Worm (Caenorhabditis elegans) whole organism, L4 larva: ENCODE data around the gene F56D6.22.

Experiments
- F37D6.2 ChIP-seq: sonication (generic microtip); optimal IDR thresholded peaks from 2 replicates; lab custom pipeline; 2016; ENCODE audit warnings: mild to moderate bottlenecking, missing genetic modification characterization, missing compliant biosample characterization
- F44E2.7 ChIP-seq: fragments of 200-800 bp; sonication (Bioruptor generic); IDR thresholded peaks from 2 replicates; pipeline ENCODE4 v2.1.2; 2022; ENCODE audit warnings: missing genetic modification characterization, missing compliant biosample characterization
- R02D3.7 ChIP-seq: fragments of 150-350 bp; sonication (generic microtip); optimal IDR thresholded peaks from 3 replicates; lab custom pipeline; 2014; ENCODE audit warnings: missing biosample characterization, missing genetic modification characterization
- T26A8.4 ChIP-seq: fragments of 200-800 bp; sonication (Bioruptor generic); IDR thresholded peaks from 2 replicates; pipeline ENCODE4 v1.3.6; 2022; ENCODE audit warnings: missing genetic modification characterization, missing compliant biosample characterization
- Y105C5A.15 ChIP-seq: fragments of 200-800 bp; sonication (Bioruptor generic); IDR thresholded peaks from 2 replicates; pipeline ENCODE4 v1.3.6; 2022; ENCODE audit warnings: missing genetic modification characterization, missing compliant biosample characterization
- ZK546.5 ChIP-seq, 2 experiments: sonication (generic microtip); optimal IDR thresholded peaks; 2 replicates each; lab custom pipeline; 2017; ENCODE audit warnings: missing biosample characterization in 2 of 2, missing genetic modification characterization in 2 of 2
- aha-1 ChIP-seq: fragments of 150-350 bp; peaks from one replicate; lab custom pipeline; 2014; ENCODE audit warnings: missing biosample characterization, missing genetic modification characterization
- attf-4 ChIP-seq: sonication (generic microtip); optimal IDR thresholded peaks from 3 replicates; lab custom pipeline; 2017; ENCODE audit warnings: missing biosample characterization, missing genetic modification characterization
- ces-1 ChIP-seq: fragments of 150-350 bp; sonication (generic microtip); optimal IDR thresholded peaks from 4 replicates; lab custom pipeline; 2014; ENCODE audit warnings: missing biosample characterization, missing genetic modification reagents, missing genetic modification characterization
- daf-12 ChIP-seq: fragments of 150-350 bp; optimal IDR thresholded peaks from 2 replicates; lab custom pipeline; 2014; ENCODE audit warnings: missing biosample characterization, missing genetic modification reagents, missing genetic modification characterization
- daf-16 ChIP-seq, 3 experiments: sonication (generic microtip); optimal IDR thresholded peaks; 2 replicates each; lab custom pipeline; 2016 to 2017; ENCODE audit warnings: missing genetic modification characterization in 3 of 3, missing genetic modification reagents in 3 of 3, mild to moderate bottlenecking in 2 of 3, missing compliant biosample characterization in 2 of 3, missing biosample characterization in 1 of 3, moderate library complexity in 1 of 3
- dmd-6 ChIP-seq: fragments of 200-800 bp; sonication (Bioruptor generic); IDR thresholded peaks from 2 replicates; pipeline ENCODE4 v1.3.6; 2022; ENCODE audit warnings: missing genetic modification reagents, missing genetic modification characterization, missing compliant biosample characterization
- dmd-8 ChIP-seq: fragments of 200-800 bp; sonication (Bioruptor generic); IDR thresholded peaks from 2 replicates; pipeline ENCODE4 v1.3.6; 2022; ENCODE audit warnings: missing genetic modification characterization, missing compliant biosample characterization
- dpl-1 ChIP-seq: fragments of 150-350 bp; optimal IDR thresholded peaks from 2 replicates; lab custom pipeline; 2014; ENCODE audit warnings: missing biosample characterization, missing genetic modification reagents, missing genetic modification characterization
- fkh-10 ChIP-seq: fragments of 150-350 bp; optimal IDR thresholded peaks from 2 replicates; lab custom pipeline; 2014; ENCODE audit warnings: missing biosample characterization, missing genetic modification reagents, missing genetic modification characterization
- fos-1 ChIP-seq: fragments of 150-350 bp; optimal IDR thresholded peaks from 2 replicates; lab custom pipeline; 2014; ENCODE audit warnings: missing biosample characterization, missing genetic modification characterization
- hif-1 ChIP-seq, 2 experiments: sonication (generic microtip); optimal IDR thresholded peaks; 2 replicates each; lab custom pipeline; 2016 to 2017; ENCODE audit warnings: missing compliant biosample characterization in 2 of 2, missing genetic modification characterization in 2 of 2, missing genetic modification reagents in 2 of 2, missing genotype in 2 of 2, mild to moderate bottlenecking in 1 of 2
- hlh-11 ChIP-seq: fragments of 200-800 bp; sonication (Bioruptor generic); optimal IDR thresholded peaks from 2 replicates; lab custom pipeline; 2018; ENCODE audit warnings: mild to moderate bottlenecking, missing genetic modification characterization, missing compliant biosample characterization
- hlh-30 ChIP-seq: sonication (generic microtip); optimal IDR thresholded peaks from 2 replicates; lab custom pipeline; 2017; ENCODE audit warnings: antibody characterized with exemption, mild to moderate bottlenecking, missing genetic modification characterization, missing compliant biosample characterization; ENCODE audit not compliant: insufficient read depth
- lin-1 ChIP-seq: fragments of 200-800 bp; sonication (Bioruptor generic); IDR thresholded peaks from 2 replicates; pipeline ENCODE4 v1.3.6; 2022; ENCODE audit warnings: missing genetic modification reagents, missing genetic modification characterization, missing compliant biosample characterization
- lin-15B ChIP-seq: fragments of 150-350 bp; sonication (generic microtip); optimal IDR thresholded peaks from 3 replicates; lab custom pipeline; 2014; ENCODE audit warnings: missing biosample characterization, missing genetic modification characterization
- lin-29 ChIP-seq: fragments of 200-800 bp; sonication (Bioruptor generic); IDR thresholded peaks from 2 replicates; pipeline ENCODE4 v1.3.6; 2022; ENCODE audit warnings: missing genetic modification reagents, missing genetic modification characterization, missing compliant biosample characterization
- lin-39 ChIP-seq: fragments of 150-350 bp; optimal IDR thresholded peaks from 2 replicates; lab custom pipeline; 2014; ENCODE audit warnings: missing biosample characterization, missing genetic modification reagents, missing genetic modification characterization
- lir-3 ChIP-seq: sonication (generic microtip); optimal IDR thresholded peaks from 2 replicates; lab custom pipeline; 2016; ENCODE audit warnings: mild to moderate bottlenecking, missing genetic modification characterization, missing compliant biosample characterization
- mep-1 ChIP-seq: fragments of 150-350 bp; sonication (generic microtip); optimal IDR thresholded peaks from 3 replicates; lab custom pipeline; 2014; ENCODE audit warnings: missing biosample characterization, missing genetic modification characterization
- nhr-28 ChIP-seq: fragments of 150-350 bp; optimal IDR thresholded peaks from 2 replicates; lab custom pipeline; 2014; ENCODE audit warnings: missing biosample characterization, missing genetic modification characterization
- nhr-41 ChIP-seq: fragments of 200-800 bp; sonication (Bioruptor generic); IDR thresholded peaks from 2 replicates; pipeline ENCODE4 v1.3.6; 2022; ENCODE audit warnings: missing genetic modification reagents, missing genetic modification characterization, missing compliant biosample characterization
- nhr-6 ChIP-seq: fragments of 150-350 bp; optimal IDR thresholded peaks from 2 replicates; lab custom pipeline; 2014; ENCODE audit warnings: missing biosample characterization, missing genetic modification characterization
- set-16 ChIP-seq: fragments of 200-800 bp; sonication (Bioruptor generic); IDR thresholded peaks from 2 replicates; pipeline ENCODE4 v1.3.6; 2022; ENCODE audit warnings: missing genetic modification reagents, missing genetic modification characterization, missing compliant biosample characterization
- snpc-1.2 ChIP-seq: fragments of 200-800 bp; sonication (Bioruptor generic); IDR thresholded peaks from 2 replicates; pipeline ENCODE4 v1.3.6; 2022; ENCODE audit warnings: missing genetic modification reagents, missing genetic modification characterization, missing compliant biosample characterization
- unc-39 ChIP-seq: sonication (generic microtip); optimal IDR thresholded peaks from 2 replicates; lab custom pipeline; 2017; ENCODE audit warnings: missing biosample characterization, missing genetic modification characterization
- unc-62 ChIP-seq, 3 experiments: fragments of 150-350 bp in 1 of 3; sonication (generic microtip); optimal IDR thresholded peaks in 2 of 3; peaks in 1 of 3; 1 replicate in 1 of 3; 2 replicates in 2 of 3; lab custom pipeline; 2014 to 2017; ENCODE audit warnings: missing biosample characterization in 3 of 3, missing genetic modification characterization in 3 of 3, missing genetic modification reagents in 3 of 3, missing genotype in 1 of 3
- zfp-2 ChIP-seq: sonication (generic microtip); optimal IDR thresholded peaks from 2 replicates; lab custom pipeline; 2016; ENCODE audit warnings: mild to moderate bottlenecking, missing genetic modification characterization, missing compliant biosample characterization
- zfp-3 ChIP-seq: fragments of 200-800 bp; sonication (Bioruptor generic); conservative IDR thresholded peaks from 2 replicates; pipeline ENCODE4 v1.3.6; 2022; ENCODE audit warnings: missing genetic modification reagents, missing genetic modification characterization, missing compliant biosample characterization

Gene F56D6.22

DNA sequence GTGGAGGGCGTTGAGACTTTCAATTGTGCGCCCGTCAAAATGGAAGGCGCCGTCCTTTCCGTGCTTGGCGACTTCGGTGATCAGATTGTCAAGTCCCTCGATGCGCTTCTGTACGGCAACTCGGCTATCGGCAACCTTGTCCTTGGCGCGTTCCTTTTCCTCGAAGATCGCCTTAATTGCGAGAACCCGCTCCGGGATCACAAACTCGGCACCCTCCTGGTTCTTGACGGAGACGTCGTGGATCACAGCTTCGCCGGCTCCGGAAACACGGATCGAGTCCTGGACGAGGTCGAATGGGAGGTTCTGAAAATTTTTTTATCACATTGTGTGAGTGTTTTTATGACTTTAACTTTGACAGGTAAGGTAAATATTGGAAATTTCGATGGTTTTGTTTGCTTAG, 34.2 kb downstream of the F56D6.22 start:
- TF ChIP-seq nhr-6 (tag; lab: Kevin White, UChicago) (no peak), unc-39 (no peak), fos-1 (tag; lab: Kevin White, UChicago) (no peak), nhr-28 (no peak), ZK546.5 (tag; optimal IDR thresholded peaks at IDR 0.05; lab: Kevin White, UChicago) (no peak), hlh-11 (tag; lab: Kevin White, UChicago) (no peak), zfp-3 (0 out of 2 replicates have a peak, but pooled peaks have one; percentile 12), F37D6.2 (tag; lab: Kevin White, UChicago) (no peak), dmd-8 (GFP tag; lab: Robert Waterston, UW) (no peak), unc-62 (GFP tag; optimal IDR thresholded peaks at IDR 0.05 in 1 of 2; lab: Kevin White, UChicago) (peak in 1 of 2 experiments; percentile 81), unc-62 (tag; optimal IDR thresholded peaks at IDR 0.05; lab: Kevin White, UChicago) (no peak), lin-39 (tag; lab: Kevin White, UChicago) (no peak), R02D3.7 (no peak), lin-29 (GFP tag; lab: Robert Waterston, UW) (no peak), lir-3 (tag; lab: Kevin White, UChicago) (no peak), Y105C5A.15 (GFP tag; lab: Robert Waterston, UW) (no peak), ces-1 (GFP tag; lab: Kevin White, UChicago) (no peak), lin-15B (tag; lab: Kevin White, UChicago) (no peak), set-16 (GFP tag; lab: Robert Waterston, UW) (peak; percentile 81), hif-1 (tag; optimal IDR thresholded peaks at IDR 0.05; lab: Kevin White, UChicago) (no peak), T26A8.4 (GFP tag; lab: Robert Waterston, UW) (no peak), fkh-10 (GFP tag; lab: Kevin White, UChicago) (no peak), daf-12 (tag; lab: Kevin White, UChicago) (no peak)

DNA sequence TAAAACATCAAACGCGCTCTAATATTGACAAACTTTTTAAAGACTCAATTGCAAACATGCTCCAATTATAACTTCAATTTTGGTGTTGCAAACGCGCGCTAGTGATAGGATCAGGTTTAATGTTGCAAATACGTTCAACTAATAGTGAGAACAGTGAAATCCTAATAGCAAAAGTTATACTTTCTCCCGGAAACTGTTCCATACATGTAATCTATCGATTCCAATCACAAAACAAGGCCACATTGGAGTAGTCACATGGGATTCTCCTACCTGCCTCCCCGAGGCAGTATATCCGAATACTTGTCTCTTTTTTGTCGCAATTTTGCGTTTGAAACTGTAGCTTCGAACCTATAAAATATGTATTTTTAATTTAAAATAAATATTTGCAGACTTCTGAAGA, 37.5 kb downstream of the F56D6.22 start:
- no peak for TF ChIP-seq zfp-2 (tag; lab: Kevin White, UChicago)

DNA sequence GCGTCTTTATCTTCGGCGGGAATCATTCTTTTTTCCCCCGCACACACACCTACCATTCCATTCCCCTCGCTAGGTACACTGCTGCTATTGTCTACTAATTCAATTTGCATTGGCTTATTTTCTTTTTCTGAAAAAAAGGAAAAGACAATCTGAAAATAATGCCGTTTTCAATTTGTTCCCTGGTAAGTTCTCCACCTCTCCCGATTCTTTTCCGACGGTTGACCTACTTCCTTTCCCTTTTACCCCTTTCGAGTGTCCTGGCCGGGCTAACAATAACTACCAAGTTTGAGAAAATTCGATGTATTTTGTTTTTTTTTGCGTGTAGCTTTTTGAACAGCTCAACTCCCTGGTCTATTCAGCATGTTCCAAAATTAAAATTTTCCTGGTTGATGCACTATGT, 40.2 kb downstream of the F56D6.22 start, which contains the start of gene F37C4.4:
F37C4.4 (plus strand) TSS at position 58 of the 400 bp plus-strand sequence.
- TF ChIP-seq unc-62 (GFP tag; optimal IDR thresholded peaks at IDR 0.05 in 1 of 2; lab: Kevin White, UChicago) (peak in 1 of 2 experiments; percentile 36), unc-62 (tag; optimal IDR thresholded peaks at IDR 0.05; lab: Kevin White, UChicago) (no peak), nhr-41 (no peak), dmd-6 (GFP tag; lab: Robert Waterston, UW) (no peak), aha-1 (peak; percentile 54), dpl-1 (GFP tag; lab: Kevin White, UChicago) (no peak)

DNA sequence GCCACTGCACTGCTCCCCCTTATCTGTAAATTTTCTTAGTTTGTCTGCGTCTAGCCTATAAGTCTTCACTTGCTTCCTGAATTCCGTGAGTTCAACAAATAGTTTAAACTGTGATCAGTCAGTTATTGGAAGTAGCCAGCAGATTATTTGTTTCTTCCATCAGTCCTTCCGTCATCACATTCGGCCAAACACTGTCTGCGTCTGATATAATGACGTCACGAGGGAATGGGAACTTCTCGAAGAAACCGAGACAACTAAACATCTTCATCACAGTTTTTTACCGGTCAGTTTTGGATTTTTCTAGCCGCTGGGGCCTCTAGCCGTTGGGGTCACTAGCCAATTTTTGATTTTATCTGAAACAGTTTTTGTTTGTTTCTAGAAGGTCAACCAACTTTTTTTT, 41.4 kb downstream of the F56D6.22 start:
- TF ChIP-seq daf-16 (GFP tag; optimal IDR thresholded peaks at IDR 0.05; lab: Kevin White, UChicago) (no peak), daf-16 (tag; optimal IDR thresholded peaks at IDR 0.05; lab: Kevin White, UChicago) (peak; percentile 36), nhr-28 (peak; percentile 49), hlh-11 (tag; lab: Kevin White, UChicago) (peak; percentile 50), dmd-6 (GFP tag; lab: Robert Waterston, UW) (peak; percentile 24; the same call in 1 of the 2 replicates), attf-4 (tag; lab: Kevin White, UChicago) (no peak), hlh-30 (tag; lab: Kevin White, UChicago) (peak; percentile 12)
- TF ChIP-seq, all 104 proteins: peak for 5

DNA sequence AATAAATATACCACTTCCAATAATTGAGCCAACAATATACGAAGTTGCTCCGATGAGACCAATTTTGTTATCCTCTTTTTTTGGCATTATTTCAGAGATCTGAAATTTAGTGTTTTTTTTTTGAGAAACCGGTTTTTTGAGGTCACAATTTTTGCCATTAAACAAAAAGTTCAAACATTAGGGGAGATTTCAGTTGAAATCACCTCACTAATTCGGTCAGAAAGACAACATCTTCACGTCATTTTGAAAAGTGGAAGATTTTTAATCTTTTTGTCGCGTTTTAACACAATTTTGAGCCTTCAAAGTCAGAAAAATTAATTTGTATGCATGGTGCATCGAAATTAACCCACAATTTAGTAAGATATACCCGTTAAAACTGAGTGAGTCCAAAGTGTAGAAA, 42.5 kb downstream of the F56D6.22 start, which contains the start of gene aat-8:
aat-8 (minus strand) TSS at position 101 of the 400 bp plus-strand sequence.
- no peak for TF ChIP-seq F44E2.7 (GFP tag; lab: Robert Waterston, UW)
- no peak for TF ChIP-seq lin-1 (GFP tag; lab: Robert Waterston, UW)
- TF ChIP-seq mep-1 (tag; lab: Kevin White, UChicago): no peak
- TF ChIP-seq aha-1: peak; percentile 0
- TF ChIP-seq snpc-1.2: no peak
- TF ChIP-seq lin-39 (tag; lab: Kevin White, UChicago): no peak
